Fruit fly (Drosophila melanogaster): Measurements from ENCODE around the gene Pex12.

Pex12 gene

DNA sequence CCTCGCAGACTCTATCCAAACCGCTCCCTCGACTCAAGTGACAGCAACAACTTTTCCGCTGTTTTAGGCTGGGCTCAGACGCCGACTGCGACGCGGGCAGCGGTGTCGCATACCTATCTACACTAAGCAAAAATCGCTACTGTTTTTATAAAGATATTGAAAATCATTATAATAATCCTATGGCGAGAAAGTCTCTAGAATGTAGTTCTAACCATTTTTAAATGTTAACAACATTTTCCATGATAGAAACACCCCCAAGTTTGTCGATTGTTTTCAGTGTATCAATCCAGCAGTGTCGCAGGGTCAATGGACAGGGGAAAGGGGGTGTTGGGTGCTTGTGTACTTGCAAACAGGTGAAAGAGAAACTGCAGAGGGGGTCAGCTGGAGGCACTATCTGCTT, 50.1 kb downstream of the Pex12 start (continued):
- TF ChIP-seq ara (GFP tag; IDR thresholded peaks at IDR 0.05) (peak; percentile 97), Ptx1 (GFP tag; IDR thresholded peaks at IDR 0.05) (peak; percentile 96), stc (GFP tag; IDR thresholded peaks at IDR 0.05) (peak; percentile 96), CG17829 (tag; optimal IDR thresholded peaks at IDR 0.05) (peak; percentile 97), grau (tag; optimal IDR thresholded peaks at IDR 0.05) (peak; percentile 94), Jarid2 (GFP tag; optimal IDR thresholded peaks at IDR 0.05) (peak; percentile 77), ranshi (GFP tag; IDR thresholded peaks at IDR 0.05) (peak; percentile 97), bsh (GFP tag; optimal IDR thresholded peaks at IDR 0.05) (peak; percentile 89 to 96), CG3995 (GFP tag; optimal IDR thresholded peaks at IDR 0.05) (peak; percentile 70), eve (GFP tag; optimal IDR thresholded peaks at IDR 0.05) (peak in 1 of 2 experiments; percentile 85), CG17802 (tag; optimal IDR thresholded peaks at IDR 0.05) (peak; percentile 87), slp2 (GFP tag; optimal IDR thresholded peaks at IDR 0.05) (peak; percentile 92), CG8924 (tag; optimal IDR thresholded peaks at IDR 0.05) (peak; percentile 97), Hand (GFP tag; optimal IDR thresholded peaks at IDR 0.05) (peak; percentile 89), schlank (tag; optimal IDR thresholded peaks at IDR 0.05) (peak; percentile 92), stwl (tag; optimal IDR thresholded peaks at IDR 0.05) (peak; percentile 43), insv (GFP tag; optimal IDR thresholded peaks at IDR 0.05) (peak; percentile 32 to 60), inv (GFP tag; IDR thresholded peaks at IDR 0.05; ENCODE audit: partially characterized antibody) (no peak), CG2875 (GFP tag; optimal IDR thresholded peaks at IDR 0.05) (peak; percentile 93), shn (GFP tag; optimal IDR thresholded peaks at IDR 0.05) (peak; percentile 89), HLH4C (GFP tag; IDR thresholded peaks at IDR 0.05; ENCODE audit: partially characterized antibody) (no peak), Tbp (GFP tag; optimal IDR thresholded peaks at IDR 0.05) (no peak), ind (GFP tag; optimal IDR thresholded peaks at IDR 0.05) (peak; percentile 97), Poxn (GFP tag; IDR thresholded peaks at IDR 0.05) (peak; percentile 79), CG4854 (GFP tag; optimal IDR thresholded peaks at IDR 0.05) (peak; percentile 95), pros (GFP tag; optimal IDR thresholded peaks at IDR 0.05) (peak; percentile 49), CG31441 (GFP tag; IDR thresholded peaks at IDR 0.05) (peak; percentile 97), CG16813 (GFP tag; IDR thresholded peaks at IDR 0.05; ENCODE audit: partially characterized antibody) (no peak), pzg (GFP tag; optimal IDR thresholded peaks at IDR 0.05) (peak; percentile 16), CG6854 (GFP tag; optimal IDR thresholded peaks at IDR 0.05) (peak; percentile 90), CG10366 (GFP tag; IDR thresholded peaks at IDR 0.05) (peak; percentile 96), CG10321 (GFP tag; IDR thresholded peaks at IDR 0.05) (peak; percentile 79), tap (tag; optimal IDR thresholded peaks at IDR 0.05) (peak; percentile 97), CG2116 (GFP tag; optimal IDR thresholded peaks at IDR 0.05) (peak; percentile 74), CG10267 (tag; optimal IDR thresholded peaks at IDR 0.05) (peak; percentile 90), sob (GFP tag; IDR thresholded peaks at IDR 0.05) (peak; percentile 97), Hr51 (GFP tag; optimal IDR thresholded peaks at IDR 0.05) (peak; percentile 94 to 97), Rx (GFP tag; IDR thresholded peaks at IDR 0.05) (peak; percentile 96), CG7357 (GFP tag; IDR thresholded peaks at IDR 0.05) (peak; percentile 88), corto (GFP tag; optimal IDR thresholded peaks at IDR 0.05) (peak; percentile 98), CG4282 (GFP tag; optimal IDR thresholded peaks at IDR 0.05) (peak; percentile 81), Dad (GFP tag; optimal IDR thresholded peaks at IDR 0.05) (peak; percentile 94), CG31388 (GFP tag; optimal IDR thresholded peaks at IDR 0.05) (peak; percentile 87), CG17359 (tag; optimal IDR thresholded peaks at IDR 0.05) (peak; percentile 98), BtbVII (GFP tag; optimal IDR thresholded peaks at IDR 0.05) (peak; percentile 93), H15 (GFP tag; IDR thresholded peaks at IDR 0.05) (peak; percentile 96), tin (GFP tag; optimal IDR thresholded peaks at IDR 0.05) (peak; percentile 95), CG14441 (GFP tag; IDR thresholded peaks at IDR 0.05) (peak; percentile 97), CG30403 (GFP tag; optimal IDR thresholded peaks at IDR 0.05) (peak; percentile 98), ems (GFP tag; optimal IDR thresholded peaks at IDR 0.05) (peak; percentile 91), run (tag; optimal IDR thresholded peaks at IDR 0.05) (peak; percentile 89)
